Worm (Caenorhabditis elegans) whole organism, late embryonic: ENCODE data around the gene fbxa-29.
"Not testable (repeated sequence)": the region's sequence is repeated elsewhere in the genome, so short reads cannot be mapped to it uniquely, and the experiment has no call there.

Source experiments
- K09A11.1 ChIP-seq: sonication (generic microtip); optimal IDR thresholded peaks from 2 replicates; lab custom pipeline; 2017; ENCODE audit warnings: antibody characterized with exemption, mild to moderate bottlenecking, missing genetic modification characterization, missing compliant biosample characterization; ENCODE audit not compliant: insufficient read depth
- T23F11.4 ChIP-seq: fragments of 200-800 bp; sonication (Bioruptor generic); optimal IDR thresholded peaks from 2 replicates; lab custom pipeline; 2018; ENCODE audit warnings: mild to moderate bottlenecking, missing genetic modification characterization, missing compliant biosample characterization
- ceh-22 ChIP-seq: sonication (generic microtip); optimal IDR thresholded peaks from 2 replicates; lab custom pipeline; 2017; ENCODE audit warnings: missing biosample characterization, missing genetic modification characterization
- ceh-24 ChIP-seq: sonication (generic microtip); optimal IDR thresholded peaks from 2 replicates; lab custom pipeline; 2016; ENCODE audit warnings: mild to moderate bottlenecking, missing genetic modification characterization, missing compliant biosample characterization
- ceh-31 ChIP-seq: sonication (generic microtip); optimal IDR thresholded peaks from 2 replicates; lab custom pipeline; 2016; ENCODE audit warnings: missing genetic modification characterization, missing compliant biosample characterization
- ceh-45 ChIP-seq: fragments of 200-800 bp; sonication (Bioruptor generic); IDR thresholded peaks from 2 replicates; pipeline ENCODE4 v1.3.6; 2022; ENCODE audit warnings: missing genetic modification reagents, missing genetic modification characterization, missing compliant biosample characterization
- ceh-6 ChIP-seq: fragments of 200-800 bp; sonication (Bioruptor generic); optimal IDR thresholded peaks from 2 replicates; lab custom pipeline; 2018; ENCODE audit warnings: mild to moderate bottlenecking, missing genetic modification characterization, missing compliant biosample characterization
- elt-4 ChIP-seq: sonication (generic microtip); optimal IDR thresholded peaks from 2 replicates; lab custom pipeline; 2016; ENCODE audit warnings: missing genetic modification characterization, missing compliant biosample characterization
- fkh-10 ChIP-seq: fragments of 150-350 bp; optimal IDR thresholded peaks from 2 replicates; lab custom pipeline; 2014; ENCODE audit warnings: missing biosample characterization, missing genetic modification reagents, missing genetic modification characterization
- hlh-13 ChIP-seq: fragments of 200-800 bp; sonication (Bioruptor generic); optimal IDR thresholded peaks from 2 replicates; lab custom pipeline; 2018; ENCODE audit warnings: mild to moderate bottlenecking, missing genetic modification characterization, missing compliant biosample characterization
- hlh-30 ChIP-seq: sonication (generic microtip); optimal IDR thresholded peaks from 2 replicates; lab custom pipeline; 2017; ENCODE audit warnings: antibody characterized with exemption, missing genetic modification characterization, missing compliant biosample characterization; ENCODE audit not compliant: insufficient read depth
- nfya-1 ChIP-seq: sonication (generic microtip); optimal IDR thresholded peaks from 2 replicates; lab custom pipeline; 2017; ENCODE audit warnings: missing genetic modification characterization, mild to moderate bottlenecking, missing compliant biosample characterization, antibody characterized with exemption, moderate library complexity
- nhr-11 ChIP-seq: fragments of 150-350 bp; optimal IDR thresholded peaks from 2 replicates; lab custom pipeline; 2014; ENCODE audit warnings: missing biosample characterization, missing genetic modification characterization
- nhr-232 ChIP-seq: sonication (generic microtip); optimal IDR thresholded peaks from 2 replicates; lab custom pipeline; 2016; ENCODE audit warnings: missing genetic modification characterization, missing compliant biosample characterization
- npax-4 ChIP-seq: sonication (generic microtip); optimal IDR thresholded peaks from 2 replicates; lab custom pipeline; 2016; ENCODE audit warnings: missing genetic modification characterization, missing compliant biosample characterization
- pat-9 ChIP-seq: fragments of 200-800 bp; sonication (Bioruptor generic); optimal IDR thresholded peaks from 2 replicates; lab custom pipeline; 2018; ENCODE audit warnings: mild to moderate bottlenecking, missing genetic modification characterization, moderate library complexity, missing compliant biosample characterization
- pax-1 ChIP-seq: fragments of 150-350 bp; optimal IDR thresholded peaks from 2 replicates; lab custom pipeline; 2014; ENCODE audit warnings: missing biosample characterization, missing genetic modification characterization
- pha-2 ChIP-seq: sonication (generic microtip); optimal IDR thresholded peaks from 2 replicates; lab custom pipeline; 2017; ENCODE audit warnings: mild to moderate bottlenecking, missing genetic modification characterization, missing compliant biosample characterization
- pha-4 ChIP-seq: fragments of 150-350 bp; optimal IDR thresholded peaks from 2 replicates; lab custom pipeline; 2018; ENCODE audit warnings: missing biosample characterization, missing genetic modification reagents, missing genetic modification characterization
- pros-1 ChIP-seq: fragments of 150-350 bp; optimal IDR thresholded peaks from 2 replicates; lab custom pipeline; 2014; ENCODE audit warnings: missing biosample characterization, missing genetic modification reagents, missing genetic modification characterization
- rnt-1 ChIP-seq: sonication (generic microtip); optimal IDR thresholded peaks from 2 replicates; lab custom pipeline; 2016; ENCODE audit warnings: missing genetic modification characterization, missing compliant biosample characterization
- sox-2 ChIP-seq: fragments of 200-800 bp; sonication (Bioruptor generic); IDR thresholded peaks from 2 replicates; pipeline ENCODE4 v1.3.6; 2022; ENCODE audit warnings: missing genetic modification reagents, missing genetic modification characterization, missing compliant biosample characterization
- unc-86 ChIP-seq: sonication (generic microtip); optimal IDR thresholded peaks from 2 replicates; lab custom pipeline; 2016; ENCODE audit warnings: missing genetic modification characterization, missing compliant biosample characterization
- zip-5 ChIP-seq: sonication (generic microtip); optimal IDR thresholded peaks from 2 replicates; lab custom pipeline; 2016; ENCODE audit warnings: missing genetic modification characterization, missing compliant biosample characterization

The fbxa-29 gene

ce11 chrIII:1266799-1267198, 6.7 kb downstream of the fbxa-29 start, which contains the start of gene fbxa-151:
Gene fbxa-151 (minus strand): TSS chrIII:1266899.
- TF ChIP-seq ceh-6; nhr-11 (tag; lab: Kevin White, UChicago); pha-2 (tag; lab: Kevin White, UChicago): not testable (repeated sequence)
- TF ChIP-seq, all 69 proteins: peak for 0; not testable (repeated sequence) for 69

ce11 chrIII:1263692-1264091, 9.8 kb downstream of the fbxa-29 start, which contains the start of gene srz-9:
Gene srz-9 (plus strand): TSS chrIII:1263992.
- TF ChIP-seq T23F11.4 (GFP tag; lab: Kevin White, UChicago); pha-4 (tag; lab: Kevin White, UChicago); fkh-10: not testable (repeated sequence)

ce11 chrIII:1258358-1258757, 15.1 kb downstream of the fbxa-29 start, which contains the start of gene fbxa-78:
Gene fbxa-78 (minus strand): TSS chrIII:1258458.
- not testable (repeated sequence) for TF ChIP-seq pros-1 (tag; lab: Kevin White, UChicago); ceh-24 (tag; lab: Kevin White, UChicago); zip-5

- not testable (repeated sequence) for TF ChIP-seq unc-86, pax-1, K09A11.1 (tag; lab: Kevin White, UChicago)
Observed at ce11 chrIII:1256519-1256918, 17.0 kb downstream of the fbxa-29 start, which contains the start of gene fbxa-208. Gene fbxa-208 (plus strand): TSS chrIII:1256819.

- peak; percentile 69; the same call in 1 of the 2 replicates for TF ChIP-seq ceh-45
Observed at ce11 chrIII:1252412-1253207, 20.9 kb downstream of the fbxa-29 start.

ce11 chrIII:1249111-1249583, 24.4 kb downstream of the fbxa-29 start, which contains the start of the genes fbxa-76 and fbxa-77:
Gene fbxa-76 (minus strand): TSS chrIII:1249161.
Gene fbxa-77 (plus strand): TSS chrIII:1249475.
- TF ChIP-seq elt-4 (tag; lab: Kevin White, UChicago) (no peak), nhr-232 (tag; lab: Kevin White, UChicago) (no peak), npax-4 (tag; lab: Kevin White, UChicago) (no peak), rnt-1 (no peak), pros-1 (tag; lab: Kevin White, UChicago) (no peak), ceh-22 (tag; lab: Kevin White, UChicago) (no peak), ceh-45 (no peak), sox-2 (no peak)

ce11 chrIII:1248335-1248734, 25.2 kb downstream of the fbxa-29 start:
- no peak for TF ChIP-seq npax-4 (tag; lab: Kevin White, UChicago)

- TF ChIP-seq pat-9 (tag; lab: Kevin White, UChicago): no peak
- peak; percentile 30 for TF ChIP-seq nfya-1
- TF ChIP-seq hlh-30 (tag; lab: Kevin White, UChicago): no peak
Observed at ce11 chrIII:1243199-1243598, 30.3 kb downstream of the fbxa-29 start, which contains the start of gene fbxa-63. Gene fbxa-63 (plus strand): TSS chrIII:1243508.

ce11 chrIII:1238704-1239103, 34.8 kb downstream of the fbxa-29 start, which contains the start of gene fbxa-61:
Gene fbxa-61 (plus strand): TSS chrIII:1239048.
- TF ChIP-seq hlh-13 (GFP tag; lab: Kevin White, UChicago) (no peak), ceh-31 (tag; lab: Kevin White, UChicago) (no peak), rnt-1 (peak; percentile 18)
